Comparison of ENCODE assay signal across 5 fruit fly cellular contexts in genomic region chr3R:5672658-5673217, dm6.
TF ChIP-seq lines count a peak whose summit lies in the region.

No protein-coding gene starts in this region.

- TF ChIP-seq CTCF in whole organism, embryonic (GFP tag; optimal IDR thresholded peaks at IDR 0.05; lab: Kevin White, UChicago), result peak; percentile 47

TF ChIP-seq in whole organism, adult, 20 proteins besides CTCF, POLR2A, EP300 and RAD21 (continues in another document):
- peak; percentile 47 for TF ChIP-seq tj (GFP tag; optimal IDR thresholded peaks at IDR 0.05; lab: Kevin White, UChicago)
- peak; percentile 50 for TF ChIP-seq pad (GFP tag; optimal IDR thresholded peaks at IDR 0.05; lab: Kevin White, UChicago)
- TF ChIP-seq CG11617 (GFP tag; optimal IDR thresholded peaks at IDR 0.05; lab: Kevin White, UChicago), result peak; percentile 69
- peak; percentile 49 for TF ChIP-seq CG14711 (tag; optimal IDR thresholded peaks at IDR 0.05; lab: Kevin White, UChicago)
- TF ChIP-seq CG5204 (GFP tag; optimal IDR thresholded peaks at IDR 0.05; lab: Kevin White, UChicago), result no peak
- peak; percentile 49 for TF ChIP-seq CG12768 (GFP tag; optimal IDR thresholded peaks at IDR 0.05; lab: Kevin White, UChicago)
- peak; percentile 56 for TF ChIP-seq CG33017 (tag; optimal IDR thresholded peaks at IDR 0.05; lab: Kevin White, UChicago)
- TF ChIP-seq CG7045 (GFP tag; optimal IDR thresholded peaks at IDR 0.05; lab: Kevin White, UChicago), result peak; percentile 66
- peak; percentile 24 for TF ChIP-seq Clk (GFP tag; optimal IDR thresholded peaks at IDR 0.05; lab: Kevin White, UChicago)
- peak; percentile 69 for TF ChIP-seq Crg-1 (GFP tag; optimal IDR thresholded peaks at IDR 0.05; lab: Kevin White, UChicago)
- peak; percentile 72 for TF ChIP-seq ovo (GFP tag; optimal IDR thresholded peaks at IDR 0.05; lab: Kevin White, UChicago)
- peak; percentile 96 for TF ChIP-seq cic (GFP tag; optimal IDR thresholded peaks at IDR 0.05; lab: Kevin White, UChicago)
- TF ChIP-seq CG7101 (tag; optimal IDR thresholded peaks at IDR 0.05; lab: Kevin White, UChicago), result peak; percentile 67
- TF ChIP-seq Hr96 (GFP tag; optimal IDR thresholded peaks at IDR 0.05; lab: Kevin White, UChicago), result peak; percentile 33
- TF ChIP-seq kay (GFP tag; lab: Kevin White, UChicago; ENCODE audit: borderline replicate concordance), result peak; percentile 99
- TF ChIP-seq toe (GFP tag; optimal IDR thresholded peaks at IDR 0.05; lab: Kevin White, UChicago), result no peak
- TF ChIP-seq cnc (optimal IDR thresholded peaks at IDR 0.05; lab: Kevin White, UChicago), result no peak
- peak; percentile 98 for TF ChIP-seq Mnt (GFP tag; optimal IDR thresholded peaks at IDR 0.05; lab: Kevin White, UChicago)

TF ChIP-seq in whole organism, embryonic, 481 proteins besides CTCF, POLR2A, EP300 and RAD21 (continues in another document):
- TF ChIP-seq HLH4C (GFP tag; IDR thresholded peaks at IDR 0.05; lab: Robert Waterston, UW; ENCODE audit: partially characterized antibody) (no peak), lola (GFP tag; optimal IDR thresholded peaks at IDR 0.05; lab: Kevin White, UChicago) (peak in 1 of 3 experiments; percentile 44), Hmx (GFP tag; optimal IDR thresholded peaks at IDR 0.05; lab: Kevin White, UChicago) (no peak), Spps (tag; optimal IDR thresholded peaks at IDR 0.05; lab: Kevin White, UChicago) (peak; percentile 53), CG14050 (GFP tag; IDR thresholded peaks at IDR 0.05; lab: Robert Waterston, UW) (0 out of 3 replicates have a peak, but pooled peaks have one; percentile 12), CG13123 (GFP tag; optimal IDR thresholded peaks at IDR 0.05; lab: Kevin White, UChicago) (peak; percentile 71), peb (GFP tag; IDR thresholded peaks at IDR 0.05; lab: Robert Waterston, UW) (no peak), sob (GFP tag; IDR thresholded peaks at IDR 0.05; lab: Robert Waterston, UW) (peak; percentile 50; the same call in 1 of the 2 replicates), H2.0 (GFP tag; IDR thresholded peaks at IDR 0.05; lab: Robert Waterston, UW) (no peak), HLH3B (GFP tag; IDR thresholded peaks at IDR 0.05; lab: Robert Waterston, UW) (peak; percentile 64; the same call in 1 of the 2 replicates), Vsx1 (GFP tag; optimal IDR thresholded peaks at IDR 0.05; lab: Kevin White, UChicago) (peak; percentile 88), CG13287 (GFP tag; IDR thresholded peaks at IDR 0.05; lab: Robert Waterston, UW; ENCODE audit: partially characterized antibody) (peak; percentile 26; the same call in 1 of the 2 replicates), CG10654 (GFP tag; optimal IDR thresholded peaks at IDR 0.05; lab: Kevin White, UChicago) (peak; percentile 41), CG1792 (GFP tag; optimal IDR thresholded peaks at IDR 0.05; lab: Kevin White, UChicago) (peak; percentile 56), tio (GFP tag; optimal IDR thresholded peaks at IDR 0.05; lab: Kevin White, UChicago) (no peak), fu2 (GFP tag; optimal IDR thresholded peaks at IDR 0.05; lab: Kevin White, UChicago) (peak; percentile 38), CG7963 (GFP tag; IDR thresholded peaks at IDR 0.05; lab: Robert Waterston, UW; ENCODE audit: partially characterized antibody) (no peak)

TF ChIP-seq in whole organism, prepupa, 60 proteins besides CTCF, POLR2A, EP300 and RAD21 (continues in another document):
- TF ChIP-seq Hr4 (GFP tag; optimal IDR thresholded peaks at IDR 0.05; lab: Kevin White, UChicago) (no peak), net (GFP tag; optimal IDR thresholded peaks at IDR 0.05; lab: Kevin White, UChicago) (peak; percentile 47), CG3032 (tag; optimal IDR thresholded peaks at IDR 0.05; lab: Kevin White, UChicago) (no peak), spab (GFP tag; optimal IDR thresholded peaks at IDR 0.05; lab: Kevin White, UChicago) (no peak), achi (GFP tag; optimal IDR thresholded peaks at IDR 0.05; lab: Kevin White, UChicago) (no peak), CG16779 (tag; optimal IDR thresholded peaks at IDR 0.05; lab: Kevin White, UChicago) (peak; percentile 70), Ets96B (tag; optimal IDR thresholded peaks at IDR 0.05; lab: Kevin White, UChicago) (no peak), vri (GFP tag; optimal IDR thresholded peaks at IDR 0.05; lab: Kevin White, UChicago) (no peak), Eip75B (GFP tag; optimal IDR thresholded peaks at IDR 0.05; lab: Kevin White, UChicago) (peak; percentile 19), Eip78C (GFP tag; lab: Kevin White, UChicago) (peak; percentile 88), CG15336 (GFP tag; IDR thresholded peaks at IDR 0.05; lab: Robert Waterston, UW) (peak; percentile 42; the same call in 1 of the 2 replicates), CG7368 (GFP tag; optimal IDR thresholded peaks at IDR 0.05; lab: Kevin White, UChicago) (no peak), CG8119 (GFP tag; IDR thresholded peaks at IDR 0.05; lab: Robert Waterston, UW) (0 out of 3 replicates have a peak, but pooled peaks have one; percentile 17), Sox14 (GFP tag; optimal IDR thresholded peaks at IDR 0.05; lab: Kevin White, UChicago) (peak; percentile 52), fkh (GFP tag; optimal IDR thresholded peaks at IDR 0.05; lab: Kevin White, UChicago) (peak; percentile 100), OdsH (GFP tag; optimal IDR thresholded peaks at IDR 0.05; lab: Kevin White, UChicago) (no peak), Sox15 (GFP tag; optimal IDR thresholded peaks at IDR 0.05; lab: Kevin White, UChicago) (no peak), topi (GFP tag; optimal IDR thresholded peaks at IDR 0.05; lab: Kevin White, UChicago) (peak; percentile 8), CG8632 (GFP tag; optimal IDR thresholded peaks at IDR 0.05; lab: Kevin White, UChicago) (peak; percentile 20), salr (GFP tag; optimal IDR thresholded peaks at IDR 0.05; lab: Kevin White, UChicago) (no peak)

TF ChIP-seq in whole organism, pupa, 21 proteins besides CTCF, POLR2A, EP300 and RAD21:
- peak; percentile 56 for TF ChIP-seq gl (tag; optimal IDR thresholded peaks at IDR 0.05; lab: Kevin White, UChicago)
- TF ChIP-seq CG17806 (tag; optimal IDR thresholded peaks at IDR 0.05; lab: Kevin White, UChicago), result no peak
- no peak for TF ChIP-seq CG8159 (tag; optimal IDR thresholded peaks at IDR 0.05; lab: Kevin White, UChicago)
- TF ChIP-seq CG4496 (GFP tag; IDR thresholded peaks at IDR 0.05; lab: Robert Waterston, UW), result peak; percentile 57; the same call in 2 of the 3 replicates
- no peak for TF ChIP-seq D1 (tag; optimal IDR thresholded peaks at IDR 0.05; lab: Kevin White, UChicago)
- no peak for TF ChIP-seq Pif1A (GFP tag; optimal IDR thresholded peaks at IDR 0.05; lab: Kevin White, UChicago)
- TF ChIP-seq CG15710 (tag; optimal IDR thresholded peaks at IDR 0.05; lab: Kevin White, UChicago), result no peak
- no peak for TF ChIP-seq rn (GFP tag; IDR thresholded peaks at IDR 0.05; lab: Robert Waterston, UW)
- TF ChIP-seq CG12605 (GFP tag; IDR thresholded peaks at IDR 0.05; lab: Robert Waterston, UW), result peak; percentile 33; the same call in 1 of the 2 replicates
- TF ChIP-seq fd96Ca (GFP tag; IDR thresholded peaks at IDR 0.05; lab: Robert Waterston, UW), result peak; percentile 46; the same call in 2 of the 3 replicates
- peak; percentile 54 for TF ChIP-seq Pif1B (GFP tag; optimal IDR thresholded peaks at IDR 0.05; lab: Kevin White, UChicago)
- peak; percentile 21 for TF ChIP-seq CG8301 (tag; optimal IDR thresholded peaks at IDR 0.05; lab: Kevin White, UChicago)
- TF ChIP-seq Snoo (tag; optimal IDR thresholded peaks at IDR 0.05; lab: Kevin White, UChicago), result peak; percentile 15
- TF ChIP-seq CG32121 (GFP tag; IDR thresholded peaks at IDR 0.05; lab: Robert Waterston, UW), result peak; percentile 68
- no peak for TF ChIP-seq CG34367 (tag; optimal IDR thresholded peaks at IDR 0.05; lab: Kevin White, UChicago)
- no peak for TF ChIP-seq CG14655 (GFP tag; optimal IDR thresholded peaks at IDR 0.05; lab: Kevin White, UChicago)

TF ChIP-seq in whole organism, wandering third instar larva, 38 proteins besides CTCF, POLR2A, EP300 and RAD21 (continues in another document):
- no peak for TF ChIP-seq dl (GFP tag; optimal IDR thresholded peaks at IDR 0.05; lab: Kevin White, UChicago; ENCODE audit: insufficient read depth in 1 of 2, partially characterized antibody in 2 of 2)
- peak; percentile 23 for TF ChIP-seq OdsH (GFP tag; optimal IDR thresholded peaks at IDR 0.05; lab: Kevin White, UChicago)
- TF ChIP-seq br (GFP tag; optimal IDR thresholded peaks at IDR 0.05; lab: Kevin White, UChicago), result no peak
- no peak for TF ChIP-seq pan (optimal IDR thresholded peaks at IDR 0.05; lab: Kevin White, UChicago)
- no peak for TF ChIP-seq tai (GFP tag; optimal IDR thresholded peaks at IDR 0.05; lab: Kevin White, UChicago)
- no peak for TF ChIP-seq CG32264 (GFP tag; optimal IDR thresholded peaks at IDR 0.05; lab: Kevin White, UChicago)
- TF ChIP-seq Hnf4 (GFP tag; optimal IDR thresholded peaks at IDR 0.05; lab: Kevin White, UChicago), result no peak
- peak; percentile 70 for TF ChIP-seq Hr83 (GFP tag; optimal IDR thresholded peaks at IDR 0.05; lab: Kevin White, UChicago; ENCODE audit: poor library complexity, severe bottlenecking)
- TF ChIP-seq Rel (GFP tag; optimal IDR thresholded peaks at IDR 0.05; lab: Kevin White, UChicago), result no peak
- peak; percentile 25 for TF ChIP-seq Rel (tag; optimal IDR thresholded peaks at IDR 0.05; lab: Kevin White, UChicago)
- no peak for TF ChIP-seq ey (GFP tag; optimal IDR thresholded peaks at IDR 0.05; lab: Kevin White, UChicago)
- no peak for TF ChIP-seq CrebA (GFP tag; optimal IDR thresholded peaks at IDR 0.05; lab: Kevin White, UChicago; ENCODE audit: borderline replicate concordance)
- no peak for TF ChIP-seq dsf (GFP tag; optimal IDR thresholded peaks at IDR 0.05; lab: Kevin White, UChicago; ENCODE audit: borderline replicate concordance)
- no peak for TF ChIP-seq usp (GFP tag; optimal IDR thresholded peaks at IDR 0.05; lab: Kevin White, UChicago)
- TF ChIP-seq Dfd (GFP tag; optimal IDR thresholded peaks at IDR 0.05; lab: Kevin White, UChicago), result no peak
- peak; percentile 2 for TF ChIP-seq sage (GFP tag; optimal IDR thresholded peaks at IDR 0.05; lab: Kevin White, UChicago)
- TF ChIP-seq lola (GFP tag; optimal IDR thresholded peaks at IDR 0.05; lab: Kevin White, UChicago), result no peak
- peak; percentile 65 for TF ChIP-seq h (GFP tag; optimal IDR thresholded peaks at IDR 0.05; lab: Kevin White, UChicago)
- TF ChIP-seq Mio (GFP tag; optimal IDR thresholded peaks at IDR 0.05; lab: Kevin White, UChicago), result no peak
- peak; percentile 41 for TF ChIP-seq fru (GFP tag; optimal IDR thresholded peaks at IDR 0.05; lab: Kevin White, UChicago)
- TF ChIP-seq Abd-B (GFP tag; optimal IDR thresholded peaks at IDR 0.05; lab: Kevin White, UChicago), result no peak
- TF ChIP-seq foxo (GFP tag; optimal IDR thresholded peaks at IDR 0.05; lab: Kevin White, UChicago), result no peak
- TF ChIP-seq jim (GFP tag; optimal IDR thresholded peaks at IDR 0.05; lab: Kevin White, UChicago), result peak; percentile 15
- TF ChIP-seq HLH106 (tag; optimal IDR thresholded peaks at IDR 0.05; lab: Kevin White, UChicago), result no peak
- no peak for TF ChIP-seq woc (GFP tag; optimal IDR thresholded peaks at IDR 0.05; lab: Kevin White, UChicago)
- no peak for TF ChIP-seq Jra (GFP tag; optimal IDR thresholded peaks at IDR 0.05; lab: Kevin White, UChicago)
- no peak for TF ChIP-seq brk (GFP tag; optimal IDR thresholded peaks at IDR 0.05; lab: Kevin White, UChicago)
- no peak for TF ChIP-seq N (GFP tag; optimal IDR thresholded peaks at IDR 0.05; lab: Kevin White, UChicago)
